Fruit fly (Drosophila melanogaster) whole organism, prepupa: ENCODE data around the gene CG32832.

Experiments used
- Blimp-1 ChIP-seq: fragments of 200-800 bp; sonication (Bioruptor generic); optimal IDR thresholded peaks from 3 replicates; lab custom pipeline; 2017; ENCODE audit warnings: missing biosample characterization, missing genetic modification characterization, mild to moderate bottlenecking, moderate library complexity, missing genetic modification reagents
- CG10631 ChIP-seq: fragments of 200-800 bp; sonication (Bioruptor generic); optimal IDR thresholded peaks from 2 replicates; lab custom pipeline; 2016; ENCODE audit warnings: missing biosample characterization, missing genetic modification characterization
- CG11902 ChIP-seq: fragments of 200-800 bp; sonication (Bioruptor generic); optimal IDR thresholded peaks from 3 replicates; lab custom pipeline; 2016; ENCODE audit warnings: missing biosample characterization, missing genetic modification characterization
- CG15336 ChIP-seq: fragments of 200-800 bp; sonication (Bioruptor generic); IDR thresholded peaks from 2 replicates; pipeline ENCODE4 v1.3.6; 2022; ENCODE audit warnings: missing biosample characterization, missing genetic modification characterization
- CG1621 ChIP-seq: fragments of 200-800 bp; sonication (Bioruptor generic); optimal IDR thresholded peaks from 3 replicates; lab custom pipeline; 2018; ENCODE audit warnings: missing biosample characterization, mild to moderate bottlenecking, missing genetic modification characterization
- CG16779 ChIP-seq: fragments of 200-800 bp; sonication (Bioruptor generic); optimal IDR thresholded peaks from 3 replicates; lab custom pipeline; 2017; ENCODE audit warnings: missing biosample characterization, mild to moderate bottlenecking, missing genetic modification characterization
- CG31627 ChIP-seq: fragments of 200-800 bp; sonication (Bioruptor generic); optimal IDR thresholded peaks from 3 replicates; lab custom pipeline; 2016; ENCODE audit warnings: missing biosample characterization, missing genetic modification characterization
- CG32006 ChIP-seq: fragments of 200-800 bp; sonication (Bioruptor generic); optimal IDR thresholded peaks from 3 replicates; lab custom pipeline; 2017; ENCODE audit warnings: missing biosample characterization, mild to moderate bottlenecking, missing genetic modification characterization
- CG34406 ChIP-seq: fragments of 200-800 bp; sonication (Bioruptor generic); optimal IDR thresholded peaks from 3 replicates; lab custom pipeline; 2016; ENCODE audit warnings: missing biosample characterization, missing genetic modification characterization
- CG6163 ChIP-seq: fragments of 200-800 bp; sonication (Bioruptor generic); IDR thresholded peaks from 3 replicates; pipeline ENCODE4 v1.3.6; 2022; ENCODE audit warnings: missing biosample characterization, missing genetic modification characterization
- CG6808 ChIP-seq: fragments of 200-800 bp; sonication (Bioruptor generic); optimal IDR thresholded peaks from 3 replicates; lab custom pipeline; 2017; ENCODE audit warnings: missing biosample characterization, missing genetic modification characterization, mild to moderate bottlenecking, moderate library complexity, missing genetic modification reagents
- CG6854 ChIP-seq: fragments of 200-800 bp; sonication (Bioruptor generic); optimal IDR thresholded peaks from 2 replicates; lab custom pipeline; 2017; ENCODE audit warnings: missing biosample characterization, mild to moderate bottlenecking, missing genetic modification characterization
- CG7368 ChIP-seq: fragments of 200-800 bp; sonication (Bioruptor generic); optimal IDR thresholded peaks from 3 replicates; lab custom pipeline; 2016; ENCODE audit warnings: missing biosample characterization, missing genetic modification characterization
- CG8319 ChIP-seq: fragments of 200-800 bp; sonication (Bioruptor generic); optimal IDR thresholded peaks from 3 replicates; lab custom pipeline; 2016; ENCODE audit warnings: missing biosample characterization, missing genetic modification characterization
- CG8632 ChIP-seq: fragments of 200-800 bp; sonication (Bioruptor generic); optimal IDR thresholded peaks from 3 replicates; lab custom pipeline; 2016; ENCODE audit warnings: missing biosample characterization, missing genetic modification characterization
- CG9139 ChIP-seq: fragments of 200-800 bp; sonication (Bioruptor generic); optimal IDR thresholded peaks from 3 replicates; lab custom pipeline; 2017; ENCODE audit warnings: missing biosample characterization, mild to moderate bottlenecking, missing genetic modification characterization
- Eip75B ChIP-seq: fragments of 200-800 bp; sonication (Bioruptor generic); optimal IDR thresholded peaks from 3 replicates; lab custom pipeline; 2016; ENCODE audit warnings: missing biosample characterization, missing genetic modification characterization
- Eip78C ChIP-seq: fragments of 200-800 bp; sonication (Bioruptor generic); peaks from one replicate; lab custom pipeline; 2016; ENCODE audit warnings: missing biosample characterization, missing genetic modification characterization
- Eip93F ChIP-seq: fragments of 200-800 bp; sonication (Bioruptor generic); optimal IDR thresholded peaks from 2 replicates; lab custom pipeline; 2016; ENCODE audit warnings: missing biosample characterization, mild to moderate bottlenecking, missing genetic modification characterization
- Ets21C ChIP-seq: fragments of 200-800 bp; sonication (Bioruptor generic); optimal IDR thresholded peaks from 3 replicates; lab custom pipeline; 2016; ENCODE audit warnings: missing biosample characterization, missing genetic modification characterization
- Ets96B ChIP-seq: fragments of 200-800 bp; optimal IDR thresholded peaks from 2 replicates; lab custom pipeline; 2019; ENCODE audit warnings: missing biosample characterization, mild to moderate bottlenecking, missing genetic modification characterization, moderate library complexity
- Gug ChIP-seq: fragments of 200-800 bp; sonication (Bioruptor generic); IDR thresholded peaks from 2 replicates; pipeline ENCODE4 v1.3.6; 2022; ENCODE audit warnings: missing biosample characterization, missing genetic modification characterization
- Hr4 ChIP-seq: fragments of 200-800 bp; sonication (Bioruptor generic); optimal IDR thresholded peaks from 3 replicates; lab custom pipeline; 2016; ENCODE audit warnings: missing biosample characterization, missing genetic modification characterization
- Lpt ChIP-seq: fragments of 200-800 bp; sonication (Bioruptor generic); optimal IDR thresholded peaks from 3 replicates; lab custom pipeline; 2016; ENCODE audit warnings: missing biosample characterization, missing genetic modification characterization
- Met ChIP-seq: fragments of 200-800 bp; sonication (Bioruptor generic); optimal IDR thresholded peaks from 3 replicates; lab custom pipeline; 2016; ENCODE audit warnings: missing biosample characterization, missing genetic modification characterization
- OdsH ChIP-seq: fragments of 200-800 bp; sonication (Bioruptor generic); optimal IDR thresholded peaks from 3 replicates; lab custom pipeline; 2016; ENCODE audit warnings: missing biosample characterization, missing genetic modification characterization
- Smox ChIP-seq: fragments of 200-800 bp; sonication (Bioruptor generic); optimal IDR thresholded peaks from 3 replicates; lab custom pipeline; 2016; ENCODE audit warnings: missing biosample characterization, missing genetic modification characterization
- Sox102F ChIP-seq: fragments of 200-800 bp; sonication (Bioruptor generic); optimal IDR thresholded peaks from 2 replicates; lab custom pipeline; 2016; ENCODE audit warnings: missing biosample characterization, mild to moderate bottlenecking, missing genetic modification characterization
- Sox14 ChIP-seq: fragments of 200-800 bp; sonication (Bioruptor generic); optimal IDR thresholded peaks from 3 replicates; lab custom pipeline; 2016; ENCODE audit warnings: missing biosample characterization, missing genetic modification characterization
- achi ChIP-seq: fragments of 200-800 bp; sonication (Bioruptor generic); optimal IDR thresholded peaks from 3 replicates; lab custom pipeline; 2016; ENCODE audit warnings: missing biosample characterization, missing genetic modification characterization
- acj6 ChIP-seq: fragments of 200-800 bp; sonication (Bioruptor generic); optimal IDR thresholded peaks from 3 replicates; lab custom pipeline; 2016; ENCODE audit warnings: missing biosample characterization, missing genetic modification characterization
- cyc ChIP-seq: fragments of 200-800 bp; sonication (Bioruptor generic); optimal IDR thresholded peaks from 3 replicates; lab custom pipeline; 2016; ENCODE audit warnings: missing biosample characterization, missing genetic modification characterization
- dac ChIP-seq: fragments of 200-800 bp; sonication (Bioruptor generic); optimal IDR thresholded peaks from 2 replicates; lab custom pipeline; 2017; ENCODE audit warnings: missing biosample characterization, mild to moderate bottlenecking, missing genetic modification characterization
- dsx ChIP-seq: fragments of 200-800 bp; optimal IDR thresholded peaks from 3 replicates; lab custom pipeline; 2019; ENCODE audit warnings: missing biosample characterization, mild to moderate bottlenecking, missing genetic modification characterization, moderate library complexity; ENCODE audit not compliant: poor library complexity, severe bottlenecking
- eg ChIP-seq: fragments of 200-800 bp; sonication (Bioruptor generic); IDR thresholded peaks from 3 replicates; pipeline ENCODE4 v1.3.6; 2022; ENCODE audit warnings: missing biosample characterization, missing genetic modification characterization
- esn ChIP-seq: fragments of 200-800 bp; sonication (Bioruptor generic); optimal IDR thresholded peaks from 2 replicates; lab custom pipeline; 2016; ENCODE audit warnings: missing biosample characterization, mild to moderate bottlenecking, missing genetic modification characterization, moderate library complexity
- fkh ChIP-seq: fragments of 200-800 bp; sonication (Bioruptor generic); optimal IDR thresholded peaks from 3 replicates; lab custom pipeline; 2017; ENCODE audit warnings: missing biosample characterization, mild to moderate bottlenecking, missing genetic modification characterization, moderate library complexity
- lz ChIP-seq: fragments of 200-800 bp; sonication (Bioruptor generic); optimal IDR thresholded peaks from 3 replicates; lab custom pipeline; 2016; ENCODE audit warnings: missing biosample characterization, missing genetic modification characterization
- pdm3 ChIP-seq: fragments of 200-800 bp; sonication (Bioruptor generic); optimal IDR thresholded peaks from 3 replicates; lab custom pipeline; 2016; ENCODE audit warnings: missing biosample characterization, missing genetic modification characterization
- ss ChIP-seq, 2 experiments: fragments of 200-800 bp; sonication (Bioruptor generic); optimal IDR thresholded peaks; 2 replicates in 1 of 2; 3 replicates in 1 of 2; lab custom pipeline; 2017 to 2018; ENCODE audit warnings: mild to moderate bottlenecking in 2 of 2, missing biosample characterization in 2 of 2, missing genetic modification characterization in 2 of 2, moderate library complexity in 1 of 2
- svp ChIP-seq: fragments of 200-800 bp; sonication (Bioruptor generic); peaks from one replicate; lab custom pipeline; 2016; ENCODE audit warnings: missing biosample characterization, missing genetic modification characterization
- vri ChIP-seq: fragments of 200-800 bp; sonication (Bioruptor generic); optimal IDR thresholded peaks from 3 replicates; lab custom pipeline; 2016; ENCODE audit warnings: missing biosample characterization, mild to moderate bottlenecking, missing genetic modification characterization

CG32832 gene

dm6 chr2L:16889608-16890007 is 10.5 kb upstream of the CG32832 start, which contains the start of gene CG42556:
Gene CG42556 (plus strand): TSS chr2L:16889908.
- TF ChIP-seq Blimp-1 (GFP tag; lab: Kevin White, UChicago) (no peak), OdsH (GFP tag; lab: Kevin White, UChicago) (no peak), dac (GFP tag; lab: Kevin White, UChicago) (no peak), CG10631 (GFP tag; lab: Kevin White, UChicago) (no peak), CG8319 (GFP tag; lab: Kevin White, UChicago) (no peak), Smox (GFP tag; lab: Kevin White, UChicago) (no peak), CG31627 (no peak), Gug (GFP tag; lab: Robert Waterston, UW) (no peak), Hr4 (GFP tag; lab: Kevin White, UChicago) (no peak), Sox14 (GFP tag; lab: Kevin White, UChicago) (no peak), CG15336 (GFP tag; lab: Robert Waterston, UW) (no peak), dsx (GFP tag; lab: Kevin White, UChicago) (no peak), CG9139 (GFP tag; lab: Kevin White, UChicago) (no peak), Eip75B (GFP tag; lab: Kevin White, UChicago) (no peak), CG8632 (GFP tag; lab: Kevin White, UChicago) (no peak), esn (GFP tag; lab: Kevin White, UChicago) (no peak), Ets96B (tag; lab: Kevin White, UChicago) (no peak)

- TF ChIP-seq svp (GFP tag; lab: Kevin White, UChicago) = peak; percentile 99
- TF ChIP-seq vri (GFP tag; lab: Kevin White, UChicago) = peak; percentile 59
- TF ChIP-seq CG1621 (tag; lab: Kevin White, UChicago) = no peak
- peak; percentile 67 for TF ChIP-seq Eip78C (GFP tag; lab: Kevin White, UChicago)
- 0 out of 3 replicates have a peak, but pooled peaks have one; percentile 44 for TF ChIP-seq CG6163 (GFP tag; lab: Robert Waterston, UW)
- no peak for TF ChIP-seq Lpt
- TF ChIP-seq dsx (GFP tag; lab: Kevin White, UChicago) = peak; percentile 30
- TF ChIP-seq CG34406 (GFP tag; lab: Kevin White, UChicago) = no peak
- TF ChIP-seq CG6854 (GFP tag; lab: Kevin White, UChicago) = no peak
- peak; percentile 2 for TF ChIP-seq Sox14 (GFP tag; lab: Kevin White, UChicago)
- peak in 1 of 2 experiments; percentile 42 for TF ChIP-seq ss (GFP tag; optimal IDR thresholded peaks at IDR 0.05; lab: Kevin White, UChicago)
Observed at dm6 chr2L:16888574-16889376, 9.7 kb upstream of the CG32832 start.

dm6 chr2L:16887660-16888573 is 8.8 kb upstream of the CG32832 start, which contains the start of the genes osi and tweek:
Gene osi (minus strand): TSS chr2L:16887966.
Gene tweek (plus strand): TSS chr2L:16888490.
- TF ChIP-seq CG6808 (GFP tag; lab: Kevin White, UChicago) (no peak), Eip93F (GFP tag; lab: Kevin White, UChicago) (no peak), Sox102F (peak; percentile 29), cyc (GFP tag; lab: Kevin White, UChicago) (peak; percentile 54), Ets96B (tag; lab: Kevin White, UChicago) (peak; percentile 21), CG32006 (GFP tag; lab: Kevin White, UChicago) (peak; percentile 75), lz (GFP tag; lab: Kevin White, UChicago) (peak; percentile 66), dsx (GFP tag; lab: Kevin White, UChicago) (no peak), Met (GFP tag; lab: Kevin White, UChicago) (peak; percentile 37), CG31627 (peak; percentile 72), CG7368 (no peak), Eip75B (GFP tag; lab: Kevin White, UChicago) (peak; percentile 19), fkh (GFP tag; lab: Kevin White, UChicago) (peak; percentile 4), Eip78C (GFP tag; lab: Kevin White, UChicago) (peak; percentile 84), OdsH (GFP tag; lab: Kevin White, UChicago) (peak; percentile 48), Ets21C (GFP tag; lab: Kevin White, UChicago) (peak; percentile 42), Smox (GFP tag; lab: Kevin White, UChicago) (no peak), CG11902 (GFP tag; lab: Kevin White, UChicago) (no peak), achi (GFP tag; lab: Kevin White, UChicago) (peak; percentile 59), CG16779 (tag; lab: Kevin White, UChicago) (no peak), acj6 (peak; percentile 67), dac (GFP tag; lab: Kevin White, UChicago) (peak; percentile 21), pdm3 (GFP tag; lab: Kevin White, UChicago) (no peak), eg (GFP tag; lab: Robert Waterston, UW) (no peak; the same call in 2 of the 3 replicates), CG8319 (GFP tag; lab: Kevin White, UChicago) (no peak), Sox14 (GFP tag; lab: Kevin White, UChicago) (peak; percentile 28), CG15336 (GFP tag; lab: Robert Waterston, UW) (no peak)
